Worm (Caenorhabditis elegans): Measurements from ENCODE around the gene ndub-3.

DNA sequence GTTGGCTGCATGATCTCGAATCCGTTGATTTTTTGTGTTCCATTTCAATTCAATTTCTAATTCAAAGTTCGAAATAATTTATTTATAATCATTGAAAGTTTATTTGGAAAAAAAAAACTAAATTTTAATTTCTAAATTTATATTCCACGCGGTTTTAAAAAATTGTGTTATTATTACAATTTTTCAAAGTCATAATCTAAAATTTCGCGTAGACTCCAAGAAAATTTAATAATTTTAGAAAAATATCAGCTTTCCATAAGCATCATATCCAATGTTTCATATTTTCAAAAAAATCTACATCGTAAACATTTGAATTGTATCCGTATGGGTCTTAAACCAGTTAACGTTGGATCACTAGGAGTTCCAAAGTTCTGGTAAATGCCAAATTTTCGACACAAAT lies 35.6 kb upstream of the ndub-3 start, which contains the start of gene F44G4.5:
- TF ChIP-seq tab-1 (GFP tag; IDR thresholded peaks at IDR 0.05) = no peak
- TF ChIP-seq flt-1 (GFP tag; IDR thresholded peaks at IDR 0.05) = no peak
- TF ChIP-seq klf-2 (GFP tag; conservative IDR thresholded peaks at IDR 0.05) = no peak
- TF ChIP-seq ztf-29 (GFP tag; IDR thresholded peaks at IDR 0.05) = no peak
- no peak for TF ChIP-seq med-1 (GFP tag; optimal IDR thresholded peaks at IDR 0.05; ENCODE audit: insufficient read depth)

Measured in whole organism, midembryonic.